Worm (Caenorhabditis elegans) whole organism, mixed stage, embryonic: ENCODE measurements around the gene try-8.

Experiments
- M03D4.4 ChIP-seq: sonication (generic microtip); optimal IDR thresholded peaks from 2 replicates; lab custom pipeline; 2017; ENCODE audit warnings: mild to moderate bottlenecking, missing genetic modification characterization, missing compliant biosample characterization
- bed-3 ChIP-seq: fragments of 200-800 bp; sonication (Bioruptor generic); optimal IDR thresholded peaks from 3 replicates; lab custom pipeline; 2018; ENCODE audit warnings: mild to moderate bottlenecking, missing genetic modification characterization, moderate library complexity, missing compliant biosample characterization
- blmp-1 ChIP-seq: fragments of 150-350 bp; optimal IDR thresholded peaks from 2 replicates; lab custom pipeline; 2014; ENCODE audit warnings: missing biosample characterization, missing genetic modification characterization
- ceh-39 ChIP-seq: fragments of 150-350 bp; optimal IDR thresholded peaks from 2 replicates; lab custom pipeline; 2014; ENCODE audit warnings: missing biosample characterization, missing genetic modification characterization
- ceh-43 ChIP-seq: fragments of 200-800 bp; sonication (Bioruptor generic); optimal IDR thresholded peaks from 2 replicates; lab custom pipeline; 2018; ENCODE audit warnings: mild to moderate bottlenecking, missing genetic modification characterization, moderate library complexity, missing compliant biosample characterization
- ceh-83 ChIP-seq: fragments of 200-800 bp; sonication (Bioruptor generic); optimal IDR thresholded peaks from 2 replicates; lab custom pipeline; 2018; ENCODE audit warnings: mild to moderate bottlenecking, missing genetic modification characterization, missing compliant biosample characterization
- ces-1 ChIP-seq: fragments of 150-350 bp; optimal IDR thresholded peaks from 2 replicates; lab custom pipeline; 2014; ENCODE audit warnings: missing biosample characterization, missing genetic modification reagents, missing genetic modification characterization
- cnd-1 ChIP-seq: fragments of 200-800 bp; sonication (Bioruptor generic); optimal IDR thresholded peaks from 2 replicates; lab custom pipeline; 2018; ENCODE audit warnings: mild to moderate bottlenecking, missing genetic modification characterization, missing compliant biosample characterization
- drap-1 ChIP-seq: fragments of 200-800 bp; sonication (Bioruptor generic); optimal IDR thresholded peaks from 3 replicates; lab custom pipeline; 2018; ENCODE audit warnings: mild to moderate bottlenecking, missing genetic modification characterization, missing compliant biosample characterization
- elt-1 ChIP-seq: sonication (generic microtip); optimal IDR thresholded peaks from 2 replicates; lab custom pipeline; 2017; ENCODE audit warnings: missing genetic modification characterization, mild to moderate bottlenecking, missing compliant biosample characterization, antibody characterized with exemption, moderate library complexity, borderline replicate concordance; ENCODE audit not compliant: insufficient read depth
- elt-3 ChIP-seq: fragments of 150-350 bp; optimal IDR thresholded peaks from 2 replicates; lab custom pipeline; 2014; ENCODE audit warnings: missing biosample characterization, missing genetic modification characterization
- ham-2 ChIP-seq: fragments of 200-800 bp; sonication (Bioruptor generic); optimal IDR thresholded peaks from 2 replicates; lab custom pipeline; 2018; ENCODE audit warnings: mild to moderate bottlenecking, missing genetic modification characterization, missing compliant biosample characterization
- hlh-1 ChIP-seq: fragments of 150-350 bp; optimal IDR thresholded peaks from 2 replicates; lab custom pipeline; 2014; ENCODE audit warnings: missing biosample characterization, missing genetic modification reagents, missing genetic modification characterization
- lin-32 ChIP-seq: fragments of 200-800 bp; sonication (Bioruptor generic); optimal IDR thresholded peaks from 2 replicates; lab custom pipeline; 2018; ENCODE audit warnings: mild to moderate bottlenecking, missing genetic modification characterization, missing compliant biosample characterization
- lsy-2 ChIP-seq: fragments of 150-350 bp; optimal IDR thresholded peaks from 2 replicates; lab custom pipeline; 2014; ENCODE audit warnings: missing biosample characterization, missing genetic modification characterization
- mab-5 ChIP-seq: fragments of 150-350 bp; optimal IDR thresholded peaks from 2 replicates; lab custom pipeline; 2014; ENCODE audit warnings: missing biosample characterization, missing genetic modification characterization
- mep-1 ChIP-seq: fragments of 150-350 bp; optimal IDR thresholded peaks from 2 replicates; lab custom pipeline; 2017; ENCODE audit warnings: missing biosample characterization, missing genetic modification reagents, missing genetic modification characterization, inconsistent platforms
- mls-2 ChIP-seq: sonication (generic microtip); optimal IDR thresholded peaks from 2 replicates; lab custom pipeline; 2016; ENCODE audit warnings: mild to moderate bottlenecking, missing genetic modification characterization, moderate library complexity, missing compliant biosample characterization
- nhr-12 ChIP-seq: fragments of 150-350 bp; optimal IDR thresholded peaks from 2 replicates; lab custom pipeline; 2014; ENCODE audit warnings: missing biosample characterization, missing genetic modification characterization
- nhr-2 ChIP-seq: fragments of 150-350 bp; optimal IDR thresholded peaks from 2 replicates; lab custom pipeline; 2014; ENCODE audit warnings: missing biosample characterization, missing genetic modification characterization
- nhr-237 ChIP-seq: fragments of 150-350 bp; optimal IDR thresholded peaks from 2 replicates; lab custom pipeline; 2014; ENCODE audit warnings: missing biosample characterization, missing genetic modification characterization
- nhr-28 ChIP-seq: fragments of 150-350 bp; optimal IDR thresholded peaks from 2 replicates; lab custom pipeline; 2014; ENCODE audit warnings: missing biosample characterization, missing genetic modification characterization
- nhr-76 ChIP-seq: sonication (generic microtip); optimal IDR thresholded peaks from 2 replicates; lab custom pipeline; 2017; ENCODE audit warnings: missing biosample characterization, missing genetic modification characterization
- pha-4 ChIP-seq: fragments of 150-350 bp; optimal IDR thresholded peaks from 2 replicates; lab custom pipeline; 2018; ENCODE audit warnings: missing biosample characterization, missing genetic modification reagents, missing genetic modification characterization
- sem-2 ChIP-seq: fragments of 200-800 bp; sonication (Bioruptor generic); optimal IDR thresholded peaks from 2 replicates; lab custom pipeline; 2018; ENCODE audit warnings: mild to moderate bottlenecking, missing genetic modification characterization, missing compliant biosample characterization
- snpc-4 ChIP-seq: fragments of 150-350 bp; optimal IDR thresholded peaks from 2 replicates; lab custom pipeline; 2014; ENCODE audit warnings: missing biosample characterization, missing genetic modification characterization
- tbx-8 ChIP-seq: fragments of 200-800 bp; sonication (Bioruptor generic); optimal IDR thresholded peaks from 2 replicates; lab custom pipeline; 2018; ENCODE audit warnings: mild to moderate bottlenecking, missing genetic modification characterization, moderate library complexity, missing compliant biosample characterization
- unc-120 ChIP-seq: sonication (generic microtip); optimal IDR thresholded peaks from 2 replicates; lab custom pipeline; 2017; ENCODE audit warnings: missing genetic modification characterization, missing compliant biosample characterization; ENCODE audit not compliant: poor library complexity, severe bottlenecking
- unc-39 ChIP-seq: fragments of 150-350 bp; optimal IDR thresholded peaks from 2 replicates; lab custom pipeline; 2014; ENCODE audit warnings: missing biosample characterization, missing genetic modification characterization
- zip-8 ChIP-seq: fragments of 150-350 bp; optimal IDR thresholded peaks from 2 replicates; lab custom pipeline; 2014; ENCODE audit warnings: missing biosample characterization, missing genetic modification characterization
- ztf-11 ChIP-seq: fragments of 150-350 bp; optimal IDR thresholded peaks from 2 replicates; lab custom pipeline; 2014; ENCODE audit warnings: missing biosample characterization, missing genetic modification characterization

The try-8 gene

ce11 chrV:7414909-7415308 is 39.2 kb downstream of the try-8 start, which contains the start of gene F18E3.12:
TSS of gene F18E3.12 (plus strand) at chrV:7414985.
- TF ChIP-seq tbx-8 (GFP tag; lab: Kevin White, UChicago) (no peak), ham-2 (no peak), ceh-39 (tag; lab: Kevin White, UChicago) (no peak), sem-2 (no peak), snpc-4 (no peak), ces-1 (no peak), unc-120 (tag; lab: Kevin White, UChicago) (no peak), lin-32 (GFP tag; lab: Kevin White, UChicago) (no peak), blmp-1 (tag; lab: Kevin White, UChicago) (no peak), ceh-83 (GFP tag; lab: Kevin White, UChicago) (no peak), nhr-237 (tag; lab: Kevin White, UChicago) (no peak), nhr-76 (tag; lab: Kevin White, UChicago) (no peak), mls-2 (tag; lab: Kevin White, UChicago) (no peak), elt-1 (tag; lab: Kevin White, UChicago) (no peak), pha-4 (tag; lab: Kevin White, UChicago) (no peak), elt-3 (no peak), nhr-28 (tag; lab: Kevin White, UChicago) (no peak), mep-1 (no peak), M03D4.4 (tag; lab: Kevin White, UChicago) (no peak), nhr-2 (tag; lab: Kevin White, UChicago) (no peak)

DNA sequence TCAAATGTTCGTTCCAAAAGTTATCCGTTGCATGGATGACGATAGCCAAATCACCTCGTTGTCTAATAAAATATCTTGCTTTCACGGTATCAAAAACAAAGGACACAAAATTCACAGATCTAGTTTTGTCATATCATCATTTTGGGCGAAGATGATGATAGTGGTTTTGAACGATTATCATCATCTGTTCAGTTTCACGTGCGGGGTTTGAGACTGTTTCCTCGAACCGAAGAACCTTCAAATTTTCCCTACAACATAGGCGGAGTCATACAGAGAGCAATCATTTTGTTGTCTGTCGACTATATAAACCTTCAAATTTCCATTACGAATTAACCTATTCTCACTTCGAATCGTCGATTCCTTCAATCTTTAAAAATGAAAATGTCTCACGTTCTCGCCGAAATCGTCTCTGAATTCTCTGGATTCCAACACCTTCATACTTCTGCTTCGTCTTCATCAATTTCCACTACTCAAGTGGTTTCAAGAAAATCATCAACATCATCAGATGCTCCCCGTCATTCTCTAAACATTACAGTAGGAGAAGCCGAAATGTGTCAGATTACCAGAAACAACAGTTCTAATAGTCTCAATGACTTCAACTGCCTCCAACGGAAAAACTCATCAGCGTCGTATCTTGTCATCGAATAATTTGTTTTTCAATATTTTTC is 40.9 kb downstream of the try-8 start, which contains the start of gene F18E3.11:
Gene F18E3.11 (plus strand): TSS at position 376 of the 668 bp plus-strand sequence.
- no peak for TF ChIP-seq nhr-2 (tag; lab: Kevin White, UChicago)
- no peak for TF ChIP-seq ces-1
- TF ChIP-seq snpc-4 = no peak
- TF ChIP-seq elt-1 (tag; lab: Kevin White, UChicago) = no peak
- TF ChIP-seq nhr-76 (tag; lab: Kevin White, UChicago) = no peak
- no peak for TF ChIP-seq M03D4.4 (tag; lab: Kevin White, UChicago)
- TF ChIP-seq blmp-1 (tag; lab: Kevin White, UChicago) = no peak
- no peak for TF ChIP-seq nhr-237 (tag; lab: Kevin White, UChicago)
- no peak for TF ChIP-seq zip-8
- TF ChIP-seq bed-3 (GFP tag; lab: Kevin White, UChicago) = no peak
- no peak for TF ChIP-seq ceh-39 (tag; lab: Kevin White, UChicago)
- TF ChIP-seq unc-39 (tag; lab: Kevin White, UChicago) = no peak
- TF ChIP-seq nhr-12 (tag; lab: Kevin White, UChicago) = no peak
- TF ChIP-seq pha-4 (tag; lab: Kevin White, UChicago) = no peak
- TF ChIP-seq nhr-28 (tag; lab: Kevin White, UChicago) = no peak
- no peak for TF ChIP-seq mab-5 (tag; lab: Kevin White, UChicago)
- no peak for TF ChIP-seq ztf-11 (tag; lab: Kevin White, UChicago)
- TF ChIP-seq, all 35 proteins: peak for 0

DNA sequence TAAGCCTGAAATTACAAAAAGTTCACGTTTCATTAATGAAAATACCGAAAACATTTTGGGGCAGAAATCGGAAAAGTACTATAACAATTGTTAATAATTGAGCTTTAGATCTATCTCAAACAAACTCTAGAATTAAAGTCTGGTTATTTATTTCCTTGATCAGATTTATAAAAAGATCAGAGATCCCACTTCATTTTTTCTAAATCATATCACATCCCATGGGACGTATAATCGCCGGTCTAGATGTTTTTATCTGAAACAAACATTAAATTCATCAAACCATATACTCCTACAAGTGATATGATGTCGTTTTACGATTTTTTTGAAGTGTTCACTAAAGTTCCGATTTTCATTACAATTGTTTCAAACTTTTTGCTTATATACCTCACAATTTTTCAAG is 42.4 kb downstream of the try-8 start, which contains the start of gene str-41:
Gene str-41 (plus strand): TSS at position 301 of the 400 bp plus-strand sequence.
- TF ChIP-seq bed-3 (GFP tag; lab: Kevin White, UChicago) = no peak
- no peak for TF ChIP-seq ces-1
- TF ChIP-seq cnd-1 (tag; lab: Kevin White, UChicago) = no peak
- TF ChIP-seq mls-2 (tag; lab: Kevin White, UChicago) = no peak
- no peak for TF ChIP-seq nhr-12 (tag; lab: Kevin White, UChicago)
- TF ChIP-seq unc-120 (tag; lab: Kevin White, UChicago) = no peak
- no peak for TF ChIP-seq lsy-2 (tag; lab: Kevin White, UChicago)
- no peak for TF ChIP-seq ceh-43
- TF ChIP-seq mab-5 (tag; lab: Kevin White, UChicago) = no peak
- no peak for TF ChIP-seq snpc-4
- no peak for TF ChIP-seq zip-8
- no peak for TF ChIP-seq nhr-2 (tag; lab: Kevin White, UChicago)
- no peak for TF ChIP-seq ceh-39 (tag; lab: Kevin White, UChicago)
- no peak for TF ChIP-seq pha-4 (tag; lab: Kevin White, UChicago)

DNA sequence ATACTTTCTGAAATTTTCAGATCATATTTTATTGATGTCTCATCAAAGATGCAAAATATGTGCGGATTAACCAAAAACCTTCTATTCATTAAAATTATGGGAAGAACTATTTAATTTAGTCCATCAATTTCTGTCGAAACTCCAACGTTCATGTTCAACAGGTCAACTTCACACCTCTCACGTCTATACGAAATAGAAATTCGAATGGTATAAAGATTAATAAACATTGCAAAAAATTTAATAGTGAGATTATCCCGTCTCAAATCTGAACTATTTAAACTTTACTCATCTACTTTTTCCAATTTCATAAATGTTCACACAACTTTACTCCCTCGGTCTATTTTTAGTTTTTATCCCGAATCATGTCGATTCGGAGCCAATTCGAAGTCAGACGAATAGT is 44.5 kb downstream of the try-8 start, which contains the start of gene R13D7.2:
Gene R13D7.2 (plus strand): TSS at position 301 of the 400 bp plus-strand sequence.
- TF ChIP-seq snpc-4 (no peak), lin-32 (GFP tag; lab: Kevin White, UChicago) (no peak), ham-2 (no peak), drap-1 (GFP tag; lab: Kevin White, UChicago) (no peak), lsy-2 (tag; lab: Kevin White, UChicago) (no peak), hlh-1 (tag; lab: Kevin White, UChicago) (no peak), ceh-43 (no peak), nhr-237 (tag; lab: Kevin White, UChicago) (no peak), tbx-8 (GFP tag; lab: Kevin White, UChicago) (no peak)
